Fruit fly (Drosophila melanogaster): ENCODE results near the gene lost.

lost gene

DNA sequence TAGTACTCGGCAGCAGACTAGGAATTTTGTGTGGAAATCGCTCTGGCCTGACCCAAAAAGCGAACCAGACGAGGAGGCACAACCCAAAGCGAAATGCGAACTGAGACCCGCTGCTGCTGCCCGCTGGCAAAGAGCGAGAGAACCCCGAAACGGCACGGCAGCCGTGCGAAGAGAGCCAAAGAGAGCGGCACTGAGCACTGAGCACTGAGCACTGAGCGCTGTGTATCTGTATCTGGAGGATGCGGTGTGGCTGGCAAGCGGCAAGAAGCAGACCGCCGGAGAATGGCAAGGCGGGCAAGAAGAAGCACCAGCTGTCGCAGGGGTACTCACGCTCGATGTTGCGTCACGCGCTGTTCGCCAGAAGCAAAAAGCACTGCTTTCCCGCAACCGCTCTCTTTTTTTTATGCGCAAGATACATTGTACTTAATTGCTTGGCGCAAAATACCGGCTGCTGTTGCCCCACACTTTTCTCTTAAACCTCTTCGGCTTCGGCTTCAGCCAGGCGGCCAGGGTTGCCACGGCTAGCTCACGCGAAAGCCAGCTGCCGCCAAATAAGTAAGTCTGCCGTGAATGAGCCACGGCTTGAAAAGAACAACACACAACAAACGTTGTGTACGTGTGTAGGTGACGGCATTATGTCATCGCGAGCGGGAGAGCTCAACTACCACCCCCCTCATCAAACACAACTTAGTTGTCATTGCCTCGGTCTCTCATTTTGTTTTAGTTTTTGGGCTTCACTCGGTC lies 50.5 kb downstream of the lost start (continued):
- TF ChIP-seq CG16779 (GFP tag; IDR thresholded peaks at IDR 0.05) (no peak), sisA (GFP tag; IDR thresholded peaks at IDR 0.05) (no peak), CG4820 (GFP tag; optimal IDR thresholded peaks at IDR 0.05) (no peak), CG14050 (GFP tag; IDR thresholded peaks at IDR 0.05) (no peak), z (GFP tag; IDR thresholded peaks at IDR 0.05) (0 out of 3 replicates have a peak, but pooled peaks have one; percentile 5), tap (tag; optimal IDR thresholded peaks at IDR 0.05) (no peak), Awh (GFP tag; IDR thresholded peaks at IDR 0.05) (no peak), fd102C (GFP tag; optimal IDR thresholded peaks at IDR 0.05) (no peak), CG1603 (tag; optimal IDR thresholded peaks at IDR 0.05) (no peak), zen2 (GFP tag; IDR thresholded peaks at IDR 0.05; ENCODE audit: partially characterized antibody) (peak; percentile 50; the same call in 2 of the 3 replicates), bab2 (GFP tag; optimal IDR thresholded peaks at IDR 0.05) (no peak), hbn (GFP tag; IDR thresholded peaks at IDR 0.05; ENCODE audit: partially characterized antibody) (no peak), chif (GFP tag; optimal IDR thresholded peaks at IDR 0.05) (no peak), CG15601 (tag; optimal IDR thresholded peaks at IDR 0.05) (peak; percentile 38), E2f2 (GFP tag; IDR thresholded peaks at IDR 0.05) (0 out of 2 replicates have a peak, but pooled peaks have one; percentile 25), Trl (optimal IDR thresholded peaks at IDR 0.05) (peak; percentile 98 to 99), Trl (GFP tag; optimal IDR thresholded peaks at IDR 0.05) (peak; percentile 74), CG6654 (GFP tag; optimal IDR thresholded peaks at IDR 0.05) (no peak), vfl (GFP tag; optimal IDR thresholded peaks at IDR 0.05) (no peak), ttk (GFP tag; IDR thresholded peaks at IDR 0.05) (no peak), Hr78 (GFP tag; optimal IDR thresholded peaks at IDR 0.05) (no peak), Ada2b (GFP tag; IDR thresholded peaks at IDR 0.05) (no peak), ATbp (GFP tag; optimal IDR thresholded peaks at IDR 0.05) (no peak), CG34224 (GFP tag; IDR thresholded peaks at IDR 0.05; ENCODE audit: partially characterized antibody) (peak; percentile 68), CG6689 (GFP tag; IDR thresholded peaks at IDR 0.05) (0 out of 2 replicates have a peak, but pooled peaks have one; percentile 4), Asciz (GFP tag; optimal IDR thresholded peaks at IDR 0.05) (no peak), CG3407 (GFP tag; optimal IDR thresholded peaks at IDR 0.05) (no peak), al (GFP tag; IDR thresholded peaks at IDR 0.05) (no peak), Myb (GFP tag; optimal IDR thresholded peaks at IDR 0.05) (no peak), Jarid2 (GFP tag; optimal IDR thresholded peaks at IDR 0.05) (peak; percentile 61), shn (GFP tag; optimal IDR thresholded peaks at IDR 0.05) (no peak), CG12659 (GFP tag; optimal IDR thresholded peaks at IDR 0.05) (peak; percentile 41), CG15073 (GFP tag; optimal IDR thresholded peaks at IDR 0.05) (no peak), CG13624 (GFP tag; optimal IDR thresholded peaks at IDR 0.05) (no peak), CG17385 (GFP tag; optimal IDR thresholded peaks at IDR 0.05) (peak; percentile 100), CG10366 (GFP tag; IDR thresholded peaks at IDR 0.05) (no peak), ind (GFP tag; optimal IDR thresholded peaks at IDR 0.05) (no peak), gro (GFP tag; optimal IDR thresholded peaks at IDR 0.05) (no peak), CG4360 (GFP tag; IDR thresholded peaks at IDR 0.05) (peak; percentile 52; the same call in 1 of the 2 replicates), CG8765 (GFP tag; IDR thresholded peaks at IDR 0.05) (peak; percentile 36; the same call in 1 of the 2 replicates), CG4617 (GFP tag; optimal IDR thresholded peaks at IDR 0.05; ENCODE audit: borderline replicate concordance) (no peak), crp (GFP tag; optimal IDR thresholded peaks at IDR 0.05) (peak in 1 of 2 experiments; percentile 60), Oli (tag; optimal IDR thresholded peaks at IDR 0.05) (no peak), MESR4 (GFP tag; optimal IDR thresholded peaks at IDR 0.05) (peak; percentile 61), CG4854 (GFP tag; optimal IDR thresholded peaks at IDR 0.05) (no peak), ac (GFP tag; optimal IDR thresholded peaks at IDR 0.05) (peak; percentile 78), CG12155 (GFP tag; optimal IDR thresholded peaks at IDR 0.05) (no peak), jigr1 (GFP tag; IDR thresholded peaks at IDR 0.05) (no peak), MTF-1 (GFP tag; optimal IDR thresholded peaks at IDR 0.05; ENCODE audit: borderline replicate concordance) (no peak)

All from whole organism, embryonic.